Worm (Caenorhabditis elegans) whole organism, dauer: ENCODE data around the gene rmd-1.

Source experiments
- unc-62 ChIP-seq: sonication (generic microtip); optimal IDR thresholded peaks from 2 replicates; lab custom pipeline; 2017; ENCODE audit warnings: missing biosample characterization, missing genetic modification reagents, missing genetic modification characterization

rmd-1 gene

ce11 chrIII:9741985-9742384 is 16.9 kb upstream of the rmd-1 start:
- TF ChIP-seq unc-62 (GFP tag; lab: Kevin White, UChicago): no peak

ce11 chrIII:9743239-9743638 is 15.7 kb upstream of the rmd-1 start, which contains the start of gene T05G5.1:
Gene T05G5.1, minus strand, starts transcription at chrIII:9743339.
- TF ChIP-seq unc-62 (GFP tag; lab: Kevin White, UChicago): no peak

ce11 chrIII:9744525-9744924 is 14.4 kb upstream of the rmd-1 start:
- TF ChIP-seq unc-62 (GFP tag; lab: Kevin White, UChicago): no peak

ce11 chrIII:9745333-9745897 is 13.5 kb upstream of the rmd-1 start:
- no peak for TF ChIP-seq unc-62 (GFP tag; lab: Kevin White, UChicago)

ce11 chrIII:9746665-9747064 is 12.2 kb upstream of the rmd-1 start:
- no peak for TF ChIP-seq unc-62 (GFP tag; lab: Kevin White, UChicago)

ce11 chrIII:9747133-9747532 is 11.8 kb upstream of the rmd-1 start, which contains the start of the genes iff-1 and cdk-1:
Gene iff-1, minus strand, starts transcription at chrIII:9747193.
Gene cdk-1, plus strand, starts transcription at chrIII:9747472.
- no peak for TF ChIP-seq unc-62 (GFP tag; lab: Kevin White, UChicago)

ce11 chrIII:9748694-9749093 is 10.2 kb upstream of the rmd-1 start, which contains the start of gene T05G5.4:
Gene T05G5.4, plus strand, starts transcription at chrIII:9748934.
- no peak for TF ChIP-seq unc-62 (GFP tag; lab: Kevin White, UChicago)

- TF ChIP-seq unc-62 (GFP tag; lab: Kevin White, UChicago): no peak
Observed at ce11 chrIII:9751074-9751473, 7.8 kb upstream of the rmd-1 start, which contains the start of gene T05G5.5. Gene T05G5.5, minus strand, starts transcription at chrIII:9751432.

ce11 chrIII:9752852-9753251 is 6.0 kb upstream of the rmd-1 start, which contains the start of gene ech-6:
Gene ech-6, minus strand, starts transcription at chrIII:9752883.
- no peak for TF ChIP-seq unc-62 (GFP tag; lab: Kevin White, UChicago)

- TF ChIP-seq unc-62 (GFP tag; lab: Kevin White, UChicago): no peak
Observed at ce11 chrIII:9757414-9757813, 1.5 kb upstream of the rmd-1 start, which contains the start of gene vps-53. Gene vps-53, minus strand, starts transcription at chrIII:9757514.

ce11 chrIII:9760184-9760583 is 1.3 kb downstream of the rmd-1 start:
- no peak for TF ChIP-seq unc-62 (GFP tag; lab: Kevin White, UChicago)

ce11 chrIII:9762093-9762748 is 3.3 kb downstream of the rmd-1 start, which contains the start of gene gcc-2:
Gene gcc-2, minus strand, starts transcription at chrIII:9762143.
- TF ChIP-seq unc-62 (GFP tag; lab: Kevin White, UChicago): no peak

ce11 chrIII:9764718-9765117 is 5.8 kb downstream of the rmd-1 start:
- no peak for TF ChIP-seq unc-62 (GFP tag; lab: Kevin White, UChicago)

- no peak for TF ChIP-seq unc-62 (GFP tag; lab: Kevin White, UChicago)
Observed at ce11 chrIII:9765465-9765900, 6.6 kb downstream of the rmd-1 start.

- TF ChIP-seq unc-62 (GFP tag; lab: Kevin White, UChicago): no peak
Observed at ce11 chrIII:9766175-9766574, 7.3 kb downstream of the rmd-1 start, which contains the start of gene cbp-1. Gene cbp-1, plus strand, starts transcription at chrIII:9766509.

- TF ChIP-seq unc-62 (GFP tag; lab: Kevin White, UChicago): no peak
Observed at ce11 chrIII:9767095-9767494, 8.2 kb downstream of the rmd-1 start.
